Fruit fly (Drosophila melanogaster) whole organism, pupa: ENCODE results near the gene Ir25a.

Source experiments
- CG10348 ChIP-seq: fragments of 200-800 bp; sonication (Bioruptor generic); IDR thresholded peaks from 2 replicates; pipeline ENCODE4 v1.3.6; 2022; ENCODE audit warnings: missing biosample characterization, missing genetic modification characterization
- CG12605 ChIP-seq: fragments of 200-800 bp; sonication (Bioruptor generic); IDR thresholded peaks from 2 replicates; pipeline ENCODE4 v1.3.6; 2022; ENCODE audit warnings: missing biosample characterization, missing genetic modification characterization
- CG13204 ChIP-seq: fragments of 200-800 bp; sonication (Bioruptor generic); optimal IDR thresholded peaks from 2 replicates; lab custom pipeline; 2018; ENCODE audit warnings: missing biosample characterization, mild to moderate bottlenecking, missing genetic modification characterization, moderate library complexity
- CG14655 ChIP-seq: fragments of 200-800 bp; sonication (Bioruptor generic); optimal IDR thresholded peaks from 3 replicates; lab custom pipeline; 2017; ENCODE audit warnings: mild to moderate bottlenecking, missing biosample characterization, missing genetic modification reagents, missing genetic modification characterization
- CG15710 ChIP-seq: fragments of 200-800 bp; sonication (Bioruptor generic); optimal IDR thresholded peaks from 2 replicates; lab custom pipeline; 2018; ENCODE audit warnings: missing biosample characterization, mild to moderate bottlenecking, missing genetic modification characterization, moderate library complexity
- CG17806 ChIP-seq: fragments of 200-800 bp; sonication (Bioruptor generic); optimal IDR thresholded peaks from 2 replicates; lab custom pipeline; 2018; ENCODE audit warnings: missing biosample characterization, mild to moderate bottlenecking, missing genetic modification characterization, moderate library complexity
- CG32121 ChIP-seq: fragments of 200-800 bp; sonication (Bioruptor generic); IDR thresholded peaks from 2 replicates; pipeline ENCODE4 v1.3.6; 2022; ENCODE audit warnings: missing biosample characterization, missing genetic modification characterization
- CG34367 ChIP-seq: fragments of 200-800 bp; sonication (Bioruptor generic); optimal IDR thresholded peaks from 2 replicates; lab custom pipeline; 2018; ENCODE audit warnings: missing biosample characterization, mild to moderate bottlenecking, missing genetic modification characterization
- CG4496 ChIP-seq: fragments of 200-800 bp; sonication (Bioruptor generic); IDR thresholded peaks from 3 replicates; pipeline ENCODE4 v1.3.6; 2022; ENCODE audit warnings: missing biosample characterization, missing genetic modification characterization
- CG8159 ChIP-seq: fragments of 200-800 bp; sonication (Bioruptor generic); optimal IDR thresholded peaks from 3 replicates; lab custom pipeline; 2018; ENCODE audit warnings: missing biosample characterization, mild to moderate bottlenecking, missing genetic modification characterization, moderate library complexity
- CG8301 ChIP-seq: fragments of 200-800 bp; sonication (Bioruptor generic); optimal IDR thresholded peaks from 2 replicates; lab custom pipeline; 2018; ENCODE audit warnings: missing biosample characterization, mild to moderate bottlenecking, missing genetic modification characterization
- CG9948 ChIP-seq: fragments of 200-800 bp; sonication (Bioruptor generic); optimal IDR thresholded peaks from 2 replicates; lab custom pipeline; 2018; ENCODE audit warnings: missing biosample characterization, mild to moderate bottlenecking, missing genetic modification characterization, moderate library complexity
- D1 ChIP-seq: fragments of 200-800 bp; sonication (Bioruptor generic); optimal IDR thresholded peaks from 2 replicates; lab custom pipeline; 2018; ENCODE audit warnings: missing biosample characterization, mild to moderate bottlenecking, missing genetic modification characterization, moderate library complexity
- EcR ChIP-seq: fragments of 200-800 bp; sonication (Bioruptor generic); optimal IDR thresholded peaks from 3 replicates; lab custom pipeline; 2019; ENCODE audit warnings: missing biosample characterization, missing genetic modification characterization, mild to moderate bottlenecking, moderate library complexity, missing genetic modification reagents
- Ets98B ChIP-seq: fragments of 200-800 bp; sonication (Bioruptor generic); IDR thresholded peaks from 2 replicates; pipeline ENCODE4 v1.3.6; 2022; ENCODE audit warnings: missing biosample characterization, missing genetic modification characterization
- Pif1A ChIP-seq: fragments of 200-800 bp; sonication (Bioruptor generic); optimal IDR thresholded peaks from 3 replicates; lab custom pipeline; 2016; ENCODE audit warnings: missing biosample characterization, missing genetic modification characterization
- Pif1B ChIP-seq: fragments of 200-800 bp; sonication (Bioruptor generic); optimal IDR thresholded peaks from 3 replicates; lab custom pipeline; 2016; ENCODE audit warnings: missing biosample characterization, missing genetic modification characterization
- Snoo ChIP-seq: fragments of 200-800 bp; sonication (Bioruptor generic); optimal IDR thresholded peaks from 3 replicates; lab custom pipeline; 2017; ENCODE audit warnings: missing biosample characterization, mild to moderate bottlenecking, missing genetic modification characterization, inconsistent platforms
- fd96Ca ChIP-seq: fragments of 200-800 bp; sonication (Bioruptor generic); IDR thresholded peaks from 3 replicates; pipeline ENCODE4 v1.3.6; 2022; ENCODE audit warnings: missing biosample characterization, missing genetic modification characterization
- gl ChIP-seq: fragments of 200-800 bp; sonication (Bioruptor generic); optimal IDR thresholded peaks from 2 replicates; lab custom pipeline; 2018; ENCODE audit warnings: missing biosample characterization, mild to moderate bottlenecking, missing genetic modification characterization
- rn ChIP-seq: fragments of 200-800 bp; sonication (Bioruptor generic); IDR thresholded peaks from 2 replicates; pipeline ENCODE4 v1.3.6; 2022; ENCODE audit warnings: missing biosample characterization, missing genetic modification characterization

Ir25a gene

dm6 chr2L:4823797-4824196, 11.3 kb downstream of the Ir25a start:
- TF ChIP-seq CG10348 (GFP tag; lab: Robert Waterston, UW) (no peak), CG4496 (GFP tag; lab: Robert Waterston, UW) (no peak), CG15710 (tag; lab: Kevin White, UChicago) (no peak), CG32121 (GFP tag; lab: Robert Waterston, UW) (no peak), rn (GFP tag; lab: Robert Waterston, UW) (no peak), gl (tag; lab: Kevin White, UChicago) (no peak), Pif1B (GFP tag; lab: Kevin White, UChicago) (no peak), Snoo (tag; lab: Kevin White, UChicago) (no peak), CG14655 (GFP tag; lab: Kevin White, UChicago) (no peak), CG9948 (tag; lab: Kevin White, UChicago) (no peak), CG13204 (GFP tag; lab: Kevin White, UChicago) (no peak), EcR (no peak), Pif1A (GFP tag; lab: Kevin White, UChicago) (no peak), D1 (tag; lab: Kevin White, UChicago) (no peak), CG34367 (tag; lab: Kevin White, UChicago) (no peak), CG12605 (GFP tag; lab: Robert Waterston, UW) (no peak), CG8301 (tag; lab: Kevin White, UChicago) (no peak)

dm6 chr2L:4822258-4822657, 12.8 kb downstream of the Ir25a start:
- TF ChIP-seq gl (tag; lab: Kevin White, UChicago), result no peak
- peak; percentile 76 for TF ChIP-seq CG13204 (GFP tag; lab: Kevin White, UChicago)
- TF ChIP-seq CG4496 (GFP tag; lab: Robert Waterston, UW), result 0 out of 3 replicates have a peak, but pooled peaks have one; percentile 14

dm6 chr2L:4821757-4822156, 13.3 kb downstream of the Ir25a start, which contains the start of gene CG15628:
Gene CG15628, plus strand, starts transcription at chr2L:4821774.
- TF ChIP-seq D1 (tag; lab: Kevin White, UChicago), result no peak
- TF ChIP-seq CG15710 (tag; lab: Kevin White, UChicago), result no peak

dm6 chr2L:4821319-4821717, 13.8 kb downstream of the Ir25a start:
- TF ChIP-seq Snoo (tag; lab: Kevin White, UChicago) (peak; percentile 69), EcR (no peak), CG14655 (GFP tag; lab: Kevin White, UChicago) (peak; percentile 84), CG10348 (GFP tag; lab: Robert Waterston, UW) (no peak), Pif1B (GFP tag; lab: Kevin White, UChicago) (peak; percentile 70), Pif1A (GFP tag; lab: Kevin White, UChicago) (peak; percentile 77), CG8301 (tag; lab: Kevin White, UChicago) (peak; percentile 64), rn (GFP tag; lab: Robert Waterston, UW) (no peak), CG15710 (tag; lab: Kevin White, UChicago) (peak; percentile 83), CG17806 (tag; lab: Kevin White, UChicago) (peak; percentile 86), CG34367 (tag; lab: Kevin White, UChicago) (peak; percentile 66), D1 (tag; lab: Kevin White, UChicago) (peak; percentile 77), CG32121 (GFP tag; lab: Robert Waterston, UW) (peak; percentile 45; the same call in 1 of the 2 replicates), Ets98B (GFP tag; lab: Robert Waterston, UW) (peak; percentile 58), CG13204 (GFP tag; lab: Kevin White, UChicago) (peak; percentile 34), CG12605 (GFP tag; lab: Robert Waterston, UW) (0 out of 2 replicates have a peak, but pooled peaks have one; percentile 29), CG9948 (tag; lab: Kevin White, UChicago) (peak; percentile 87), CG8159 (tag; lab: Kevin White, UChicago) (peak; percentile 94), CG4496 (GFP tag; lab: Robert Waterston, UW) (peak; percentile 76), gl (tag; lab: Kevin White, UChicago) (peak; percentile 38), fd96Ca (0 out of 3 replicates have a peak, but pooled peaks have one; percentile 6)

dm6 chr2L:4820448-4821318, 14.4 kb downstream of the Ir25a start:
- TF ChIP-seq CG10348 (GFP tag; lab: Robert Waterston, UW), result no peak
- no peak for TF ChIP-seq D1 (tag; lab: Kevin White, UChicago)
- TF ChIP-seq CG32121 (GFP tag; lab: Robert Waterston, UW), result no peak
- TF ChIP-seq CG4496 (GFP tag; lab: Robert Waterston, UW), result peak; percentile 42; the same call in 2 of the 3 replicates
- peak; percentile 72 for TF ChIP-seq Pif1B (GFP tag; lab: Kevin White, UChicago)
- peak; percentile 80 for TF ChIP-seq CG14655 (GFP tag; lab: Kevin White, UChicago)
- TF ChIP-seq CG13204 (GFP tag; lab: Kevin White, UChicago), result peak; percentile 47
- TF ChIP-seq CG12605 (GFP tag; lab: Robert Waterston, UW), result no peak; the same call in 1 of the 2 replicates
- 0 out of 2 replicates have a peak, but pooled peaks have one; percentile 12 for TF ChIP-seq rn (GFP tag; lab: Robert Waterston, UW)
- no peak for TF ChIP-seq Ets98B (GFP tag; lab: Robert Waterston, UW)
- TF ChIP-seq CG8301 (tag; lab: Kevin White, UChicago), result peak; percentile 54
- TF ChIP-seq CG9948 (tag; lab: Kevin White, UChicago), result peak; percentile 77
- TF ChIP-seq EcR, result no peak
- TF ChIP-seq Snoo (tag; lab: Kevin White, UChicago), result peak; percentile 74
- TF ChIP-seq CG17806 (tag; lab: Kevin White, UChicago), result peak; percentile 73
- peak; percentile 70 for TF ChIP-seq Pif1A (GFP tag; lab: Kevin White, UChicago)
- peak; percentile 78 for TF ChIP-seq CG34367 (tag; lab: Kevin White, UChicago)
- no peak for TF ChIP-seq CG8159 (tag; lab: Kevin White, UChicago)
- peak; percentile 80 for TF ChIP-seq CG15710 (tag; lab: Kevin White, UChicago)
- peak; percentile 54 for TF ChIP-seq gl (tag; lab: Kevin White, UChicago)
- TF ChIP-seq fd96Ca, result peak; percentile 40; the same call in 1 of the 3 replicates
- TF ChIP-seq, all 21 proteins: peak for 14
